Worm (Caenorhabditis elegans) whole organism, L1 larva: ENCODE results near the gene T05C3.6.

Experiments used
- C16A3.4 ChIP-seq: fragments of 150-350 bp; optimal IDR thresholded peaks from 2 replicates; lab custom pipeline; 2014; ENCODE audit warnings: missing biosample characterization, missing genetic modification characterization
- C34B4.2 ChIP-seq: sonication (generic microtip); optimal IDR thresholded peaks from 2 replicates; lab custom pipeline; 2017; ENCODE audit warnings: mild to moderate bottlenecking, missing genetic modification characterization, missing compliant biosample characterization
- F16B12.6 ChIP-seq: fragments of 150-350 bp; optimal IDR thresholded peaks from 2 replicates; lab custom pipeline; 2014; ENCODE audit warnings: missing biosample characterization, missing genetic modification characterization
- Y116A8C.19 ChIP-seq: sonication (generic microtip); optimal IDR thresholded peaks from 2 replicates; lab custom pipeline; 2016; ENCODE audit warnings: missing compliant biosample characterization, missing genetic modification characterization, borderline replicate concordance
- aha-1 ChIP-seq: fragments of 150-350 bp; optimal IDR thresholded peaks from 2 replicates; lab custom pipeline; 2014; ENCODE audit warnings: missing biosample characterization, missing genetic modification characterization
- alr-1 ChIP-seq: fragments of 200-800 bp; sonication (Bioruptor generic); optimal IDR thresholded peaks from 2 replicates; lab custom pipeline; 2018; ENCODE audit warnings: borderline replicate concordance, mild to moderate bottlenecking, missing genetic modification characterization, missing compliant biosample characterization
- aly-2 ChIP-seq: fragments of 150-350 bp; optimal IDR thresholded peaks from 2 replicates; lab custom pipeline; 2014; ENCODE audit warnings: missing biosample characterization, missing genetic modification characterization
- ama-1 ChIP-seq: fragments of 150-350 bp; optimal IDR thresholded peaks from 2 replicates; lab custom pipeline; 2014
- blmp-1 ChIP-seq: fragments of 150-350 bp; optimal IDR thresholded peaks from 2 replicates; lab custom pipeline; 2014; ENCODE audit warnings: missing biosample characterization, missing genetic modification characterization
- ceh-8 ChIP-seq: fragments of 200-800 bp; sonication (Bioruptor generic); optimal IDR thresholded peaks from 2 replicates; lab custom pipeline; 2018; ENCODE audit warnings: mild to moderate bottlenecking, missing genetic modification characterization, moderate library complexity, missing compliant biosample characterization
- ceh-90 ChIP-seq: sonication (generic microtip); optimal IDR thresholded peaks from 2 replicates; lab custom pipeline; 2016; ENCODE audit warnings: missing genetic modification characterization, missing compliant biosample characterization
- ces-1 ChIP-seq: fragments of 150-350 bp; optimal IDR thresholded peaks from 2 replicates; lab custom pipeline; 2014; ENCODE audit warnings: missing biosample characterization, missing genetic modification reagents, missing genetic modification characterization
- dpl-1 ChIP-seq, 3 experiments: fragments of 150-350 bp in 2 of 3; sonication (generic microtip) in 1 of 3; optimal IDR thresholded peaks; 2 replicates each; lab custom pipeline; 2014 to 2017; ENCODE audit warnings: missing biosample characterization in 3 of 3, missing genetic modification characterization in 3 of 3, missing genetic modification reagents in 3 of 3
- dsc-1 ChIP-seq: sonication (generic microtip); optimal IDR thresholded peaks from 2 replicates; lab custom pipeline; 2016; ENCODE audit warnings: mild to moderate bottlenecking, missing genetic modification characterization, missing compliant biosample characterization
- efl-1 ChIP-seq, 4 experiments: fragments of 150-350 bp; optimal IDR thresholded peaks in 3 of 4; peaks in 1 of 4; 1 replicate in 1 of 4; 2 replicates in 3 of 4; lab custom pipeline; 2014; ENCODE audit warnings: missing biosample characterization in 2 of 4, missing genetic modification characterization in 2 of 4, missing genetic modification reagents in 2 of 4
- egl-27 ChIP-seq, 2 experiments: fragments of 150-350 bp in 1 of 2; sonication (generic microtip); optimal IDR thresholded peaks; 3 replicates each; lab custom pipeline; 2017 to 2018; ENCODE audit warnings: missing biosample characterization in 2 of 2, missing genetic modification characterization in 2 of 2, missing genetic modification reagents in 2 of 2
- fkh-10 ChIP-seq: sonication (generic microtip); optimal IDR thresholded peaks from 2 replicates; lab custom pipeline; 2017; ENCODE audit warnings: missing biosample characterization, missing genetic modification reagents, missing genetic modification characterization
- grh-1 ChIP-seq: fragments of 200-800 bp; sonication (Bioruptor generic); IDR thresholded peaks from 2 replicates; pipeline ENCODE4 v1.3.6; 2022; ENCODE audit warnings: missing genetic modification reagents, missing genetic modification characterization, missing compliant biosample characterization
- hlh-17 ChIP-seq: fragments of 200-800 bp; sonication (Bioruptor generic); optimal IDR thresholded peaks from 2 replicates; lab custom pipeline; 2018; ENCODE audit warnings: missing genetic modification characterization, mild to moderate bottlenecking, missing compliant biosample characterization, moderate library complexity, borderline replicate concordance
- hlh-4 ChIP-seq: sonication (generic microtip); optimal IDR thresholded peaks from 2 replicates; lab custom pipeline; 2016; ENCODE audit warnings: mild to moderate bottlenecking, missing genetic modification characterization, missing compliant biosample characterization
- hpl-2 ChIP-seq: fragments of 150-350 bp; optimal IDR thresholded peaks from 2 replicates; lab custom pipeline; 2014; ENCODE audit warnings: missing biosample characterization, missing genetic modification reagents, missing genetic modification characterization
- irx-1 ChIP-seq: sonication (generic microtip); optimal IDR thresholded peaks from 2 replicates; lab custom pipeline; 2016; ENCODE audit warnings: missing genetic modification characterization, missing compliant biosample characterization
- jun-1 ChIP-seq: fragments of 150-350 bp; optimal IDR thresholded peaks from 2 replicates; lab custom pipeline; 2014; ENCODE audit warnings: missing biosample characterization, missing genetic modification reagents, missing genetic modification characterization
- lin-13 ChIP-seq: fragments of 150-350 bp; optimal IDR thresholded peaks from 2 replicates; lab custom pipeline; 2014; ENCODE audit warnings: missing biosample characterization, missing genetic modification reagents, missing genetic modification characterization
- lin-14 ChIP-seq: fragments of 200-800 bp; sonication (Bioruptor generic); optimal IDR thresholded peaks from 2 replicates; lab custom pipeline; 2018; ENCODE audit warnings: mild to moderate bottlenecking, missing genetic modification characterization, moderate library complexity, missing compliant biosample characterization
- lin-15B ChIP-seq: fragments of 150-350 bp; sonication (generic microtip); optimal IDR thresholded peaks from 3 replicates; lab custom pipeline; 2014; ENCODE audit warnings: missing biosample characterization, missing genetic modification characterization
- lir-3 ChIP-seq: sonication (generic microtip); optimal IDR thresholded peaks from 2 replicates; lab custom pipeline; 2016; ENCODE audit warnings: mild to moderate bottlenecking, missing genetic modification characterization, moderate library complexity, missing compliant biosample characterization; ENCODE audit not compliant: poor library complexity
- lsy-2 ChIP-seq, 2 experiments: fragments of 150-350 bp; optimal IDR thresholded peaks; 2 replicates each; lab custom pipeline; 2014; ENCODE audit warnings: missing biosample characterization in 2 of 2, missing genetic modification characterization in 2 of 2
- mab-9 ChIP-seq: fragments of 200-800 bp; sonication (Bioruptor generic); IDR thresholded peaks from 2 replicates; pipeline ENCODE4 v1.3.6; 2022; ENCODE audit warnings: missing genetic modification reagents, missing genetic modification characterization, missing compliant biosample characterization
- mep-1 ChIP-seq: fragments of 150-350 bp; optimal IDR thresholded peaks from 2 replicates; lab custom pipeline; 2014; ENCODE audit warnings: missing biosample characterization, missing genetic modification characterization
- nhr-12 ChIP-seq: sonication (generic microtip); optimal IDR thresholded peaks from 2 replicates; lab custom pipeline; 2017; ENCODE audit warnings: missing biosample characterization, missing genetic modification characterization
- nhr-19 ChIP-seq: fragments of 200-800 bp; sonication (Bioruptor generic); conservative IDR thresholded peaks from 2 replicates; pipeline ENCODE4 v1.3.6; 2022; ENCODE audit warnings: missing genetic modification characterization, missing compliant biosample characterization
- nhr-20 ChIP-seq: sonication (generic microtip); optimal IDR thresholded peaks from 2 replicates; lab custom pipeline; 2016; ENCODE audit warnings: mild to moderate bottlenecking, missing genetic modification characterization, missing compliant biosample characterization
- nhr-28 ChIP-seq: fragments of 150-350 bp; optimal IDR thresholded peaks from 2 replicates; lab custom pipeline; 2014; ENCODE audit warnings: missing biosample characterization, missing genetic modification characterization
- pag-3 ChIP-seq: sonication (generic microtip); optimal IDR thresholded peaks from 2 replicates; lab custom pipeline; 2017; ENCODE audit warnings: missing genetic modification characterization, mild to moderate bottlenecking, missing compliant biosample characterization, antibody characterized with exemption, borderline replicate concordance; ENCODE audit not compliant: insufficient read depth
- rnt-1 ChIP-seq: sonication (generic microtip); optimal IDR thresholded peaks from 2 replicates; lab custom pipeline; 2016; ENCODE audit warnings: mild to moderate bottlenecking, missing genetic modification characterization, moderate library complexity, missing compliant biosample characterization
- snpc-4 ChIP-seq: fragments of 150-350 bp; optimal IDR thresholded peaks from 2 replicates; lab custom pipeline; 2014; ENCODE audit warnings: missing biosample characterization, missing genetic modification characterization
- snu-23 ChIP-seq: sonication (generic microtip); optimal IDR thresholded peaks from 2 replicates; lab custom pipeline; 2016; ENCODE audit warnings: missing genetic modification characterization, missing compliant biosample characterization
- sptf-1 ChIP-seq: fragments of 150-350 bp; optimal IDR thresholded peaks from 2 replicates; lab custom pipeline; 2014; ENCODE audit warnings: missing biosample characterization, missing genetic modification characterization
- sup-37 ChIP-seq: fragments of 200-800 bp; sonication (Bioruptor generic); optimal IDR thresholded peaks from 2 replicates; lab custom pipeline; 2018; ENCODE audit warnings: mild to moderate bottlenecking, missing genetic modification characterization, missing compliant biosample characterization
- tbx-2 ChIP-seq: sonication (generic microtip); optimal IDR thresholded peaks from 2 replicates; lab custom pipeline; 2016; ENCODE audit warnings: missing genetic modification characterization, missing compliant biosample characterization
- unc-130 ChIP-seq: fragments of 150-350 bp; optimal IDR thresholded peaks from 2 replicates; lab custom pipeline; 2017; ENCODE audit warnings: missing biosample characterization, missing genetic modification characterization, inconsistent platforms
- unc-30 ChIP-seq: sonication (generic microtip); optimal IDR thresholded peaks from 2 replicates; lab custom pipeline; 2017; ENCODE audit warnings: missing biosample characterization, missing genetic modification characterization
- unc-62 ChIP-seq: fragments of 150-350 bp; optimal IDR thresholded peaks from 2 replicates; lab custom pipeline; 2014; ENCODE audit warnings: missing biosample characterization, missing genetic modification reagents, missing genetic modification characterization
- unc-86 ChIP-seq: sonication (generic microtip); optimal IDR thresholded peaks from 2 replicates; lab custom pipeline; 2016; ENCODE audit warnings: missing genetic modification characterization, missing compliant biosample characterization

T05C3.6 gene

ce11 chrV:5527694-5528093 lies 37.4 kb downstream of the T05C3.6 start:
- TF ChIP-seq dsc-1 (tag; lab: Kevin White, UChicago) (no peak), jun-1 (tag; lab: Kevin White, UChicago) (no peak), hlh-4 (tag; lab: Kevin White, UChicago) (no peak), aha-1 (tag; lab: Kevin White, UChicago) (no peak), fkh-10 (GFP tag; lab: Kevin White, UChicago) (no peak)

ce11 chrV:5533755-5534154 lies 43.5 kb downstream of the T05C3.6 start, which contains the start of gene grl-1:
Gene grl-1 (minus strand): TSS chrV:5533855.
- TF ChIP-seq sup-37 (GFP tag; lab: Kevin White, UChicago) (no peak), lin-13 (GFP tag; lab: Kevin White, UChicago) (no peak), hpl-2 (GFP tag; lab: Kevin White, UChicago) (no peak), fkh-10 (GFP tag; lab: Kevin White, UChicago) (no peak), mep-1 (tag; lab: Kevin White, UChicago) (no peak), unc-62 (GFP tag; lab: Kevin White, UChicago) (no peak), hlh-17 (GFP tag; lab: Kevin White, UChicago) (no peak), grh-1 (GFP tag; lab: Robert Waterston, UW) (no peak), nhr-28 (tag; lab: Kevin White, UChicago) (no peak), rnt-1 (tag; lab: Kevin White, UChicago) (no peak), snpc-4 (tag; lab: Kevin White, UChicago) (no peak), pag-3 (tag; lab: Kevin White, UChicago) (no peak), nhr-20 (tag; lab: Kevin White, UChicago) (no peak), unc-86 (tag; lab: Kevin White, UChicago) (no peak)
- TF ChIP-seq, all 84 proteins: peak for 0

- TF ChIP-seq aly-2 (tag; lab: Kevin White, UChicago) (no peak), efl-1 (optimal IDR thresholded peaks at IDR 0.05; lab: Kevin White, UChicago) (no peak), efl-1 (GFP tag; optimal IDR thresholded peaks at IDR 0.05 in 1 of 2; lab: Kevin White, UChicago) (peak in 1 of 2 experiments; percentile 68), alr-1 (no peak)
These were observed 45.5 kb downstream of the T05C3.6 start, which contains the start of gene C24G6.8 for ce11 chrV:5535774-5536173. Gene C24G6.8 (minus strand): TSS chrV:5535874.

ce11 chrV:5536240-5536811 lies 46.1 kb downstream of the T05C3.6 start, which contains the start of the genes cox-16 and syp-2:
Gene cox-16 (minus strand): TSS chrV:5536243.
Gene syp-2 (plus strand): TSS chrV:5536487.
- no peak for TF ChIP-seq ceh-8 (GFP tag; lab: Kevin White, UChicago)
- no peak for TF ChIP-seq ceh-90 (tag; lab: Kevin White, UChicago)
- TF ChIP-seq ces-1, result no peak
- peak; percentile 8 for TF ChIP-seq C16A3.4
- TF ChIP-seq lin-13 (GFP tag; lab: Kevin White, UChicago), result no peak
- no peak for TF ChIP-seq F16B12.6 (tag; lab: Kevin White, UChicago)
- no peak for TF ChIP-seq lin-14 (GFP tag; lab: Kevin White, UChicago)
- TF ChIP-seq Y116A8C.19 (tag; lab: Kevin White, UChicago), result no peak
- peak; percentile 12 for TF ChIP-seq blmp-1 (tag; lab: Kevin White, UChicago)
- no peak for TF ChIP-seq unc-30 (tag; lab: Kevin White, UChicago)
- no peak for TF ChIP-seq lir-3 (tag; lab: Kevin White, UChicago)
- no peak for TF ChIP-seq nhr-20 (tag; lab: Kevin White, UChicago)
- no peak for TF ChIP-seq tbx-2
- TF ChIP-seq lsy-2 (tag; optimal IDR thresholded peaks at IDR 0.05; lab: Kevin White, UChicago), result peak in 1 of 2 experiments; percentile 61
- TF ChIP-seq dpl-1 (GFP tag; optimal IDR thresholded peaks at IDR 0.05; lab: Kevin White, UChicago), result peak in 2 of 3 experiments; percentile 20 to 54
- no peak for TF ChIP-seq C34B4.2
- TF ChIP-seq rnt-1 (tag; lab: Kevin White, UChicago), result peak; percentile 5
- TF ChIP-seq egl-27 (tag; optimal IDR thresholded peaks at IDR 0.05; lab: Kevin White, UChicago), result no peak
- no peak for TF ChIP-seq irx-1 (tag; lab: Kevin White, UChicago)
- no peak for TF ChIP-seq sptf-1 (tag; lab: Kevin White, UChicago)
- no peak for TF ChIP-seq nhr-19 (GFP tag; lab: Robert Waterston, UW)
- no peak for TF ChIP-seq nhr-12 (tag; lab: Kevin White, UChicago)
- TF ChIP-seq lin-15B (tag; lab: Kevin White, UChicago), result no peak
- peak; percentile 35 for TF ChIP-seq snu-23 (GFP tag; lab: Kevin White, UChicago)
- TF ChIP-seq mab-9 (GFP tag; lab: Robert Waterston, UW), result no peak
- TF ChIP-seq unc-130 (tag; lab: Kevin White, UChicago), result peak; percentile 21
- TF ChIP-seq hlh-17 (GFP tag; lab: Kevin White, UChicago), result no peak
- no peak for TF ChIP-seq ama-1 (lab: Kevin White, UChicago)
